Worm (Caenorhabditis elegans): ENCODE measurements around the gene mtq-2.

mtq-2 gene

DNA sequence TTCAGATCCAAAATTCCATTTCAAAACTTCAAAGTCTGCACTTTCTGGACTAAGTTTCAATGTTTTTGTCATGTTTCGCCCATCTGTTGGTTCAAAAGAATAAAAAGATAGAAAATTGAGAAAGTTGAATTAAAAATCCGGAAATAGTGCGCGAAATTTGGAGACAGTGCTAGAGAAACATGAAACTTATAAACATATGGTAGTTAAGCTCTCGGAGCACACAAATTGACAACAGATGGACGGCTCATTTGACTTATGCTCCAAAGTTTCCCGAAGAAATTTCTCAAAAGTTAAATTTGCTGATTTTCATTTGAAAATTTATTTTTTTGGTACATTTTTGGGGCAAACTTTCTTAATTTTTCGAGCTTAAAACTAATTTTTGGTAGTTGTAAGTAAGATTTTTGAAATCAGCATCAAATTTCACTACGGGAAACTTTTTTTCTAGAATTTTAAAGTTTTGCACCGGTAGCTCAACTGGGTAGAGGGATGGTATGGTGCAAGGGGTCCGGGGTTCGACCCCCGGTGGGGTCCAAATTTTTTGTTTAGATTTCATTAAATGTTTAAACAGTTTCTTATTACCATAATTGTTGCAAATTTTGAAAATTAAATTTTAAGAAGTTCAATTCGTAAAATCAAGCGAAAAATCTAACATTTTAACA is 16.9 kb upstream of the mtq-2 start:
- TF ChIP-seq ceh-82 (tag; optimal IDR thresholded peaks at IDR 0.05) (no peak), alr-1 (tag; optimal IDR thresholded peaks at IDR 0.05; ENCODE audit: borderline replicate concordance) (no peak), fkh-10 (GFP tag; optimal IDR thresholded peaks at IDR 0.05) (no peak), nhr-47 (tag; optimal IDR thresholded peaks at IDR 0.05) (no peak), swsn-7 (tag; optimal IDR thresholded peaks at IDR 0.05) (no peak), ztf-4 (tag; optimal IDR thresholded peaks at IDR 0.05) (no peak), dsc-1 (tag; optimal IDR thresholded peaks at IDR 0.05) (peak; percentile 94), fkh-4 (tag; optimal IDR thresholded peaks at IDR 0.05; ENCODE audit: borderline replicate concordance) (peak; percentile 78)

ce11 chrII:2204077-2204476 is 14.8 kb upstream of the mtq-2 start, which contains the start of gene Y59C2A.2:
Gene Y59C2A.2, minus strand, starts transcription at chrII:2204137.
- TF ChIP-seq elt-3 (tag; optimal IDR thresholded peaks at IDR 0.05), result no peak
- TF ChIP-seq jun-1 (tag; optimal IDR thresholded peaks at IDR 0.05), result peak; percentile 6
- TF ChIP-seq sup-37 (GFP tag; optimal IDR thresholded peaks at IDR 0.05), result no peak
- peak; percentile 58 for TF ChIP-seq C16A3.4 (tag; optimal IDR thresholded peaks at IDR 0.05)
- TF ChIP-seq nhr-76 (tag; optimal IDR thresholded peaks at IDR 0.05), result no peak
- TF ChIP-seq nhr-71 (tag; optimal IDR thresholded peaks at IDR 0.05), result no peak
- peak; percentile 61 for TF ChIP-seq nhr-85 (tag)
- peak; percentile 25 for TF ChIP-seq blmp-1 (tag; optimal IDR thresholded peaks at IDR 0.05)
- TF ChIP-seq mep-1 (tag; optimal IDR thresholded peaks at IDR 0.05), result peak; percentile 19
- no peak for TF ChIP-seq fos-1 (tag; optimal IDR thresholded peaks at IDR 0.05)
- no peak for TF ChIP-seq lir-3 (tag; optimal IDR thresholded peaks at IDR 0.05; ENCODE audit: poor library complexity)
- no peak for TF ChIP-seq hlh-17 (GFP tag; optimal IDR thresholded peaks at IDR 0.05; ENCODE audit: borderline replicate concordance)
- TF ChIP-seq vab-15 (tag; optimal IDR thresholded peaks at IDR 0.05), result peak; percentile 39
- no peak for TF ChIP-seq nhr-47 (tag; optimal IDR thresholded peaks at IDR 0.05)
- TF ChIP-seq fkh-10 (GFP tag; optimal IDR thresholded peaks at IDR 0.05), result no peak
- peak; percentile 53 for TF ChIP-seq rnt-1 (tag; optimal IDR thresholded peaks at IDR 0.05)
- no peak for TF ChIP-seq unc-30 (tag; optimal IDR thresholded peaks at IDR 0.05)
- no peak for TF ChIP-seq nhr-77 (tag; optimal IDR thresholded peaks at IDR 0.05)
- TF ChIP-seq mef-2 (tag; optimal IDR thresholded peaks at IDR 0.05), result no peak
- no peak for TF ChIP-seq ceh-8 (GFP tag; optimal IDR thresholded peaks at IDR 0.05)
- TF ChIP-seq zag-1 (tag; optimal IDR thresholded peaks at IDR 0.05), result no peak
- no peak for TF ChIP-seq alr-1 (tag; optimal IDR thresholded peaks at IDR 0.05; ENCODE audit: borderline replicate concordance)
- no peak for TF ChIP-seq ceh-63 (GFP tag; optimal IDR thresholded peaks at IDR 0.05)
- TF ChIP-seq unc-86 (tag; optimal IDR thresholded peaks at IDR 0.05), result peak; percentile 4
- TF ChIP-seq unc-62 (GFP tag; optimal IDR thresholded peaks at IDR 0.05), result no peak
- peak; percentile 42 for TF ChIP-seq skn-1 (tag; optimal IDR thresholded peaks at IDR 0.05)
- TF ChIP-seq hpl-2 (GFP tag; optimal IDR thresholded peaks at IDR 0.05), result no peak
- TF ChIP-seq nhr-20 (tag; optimal IDR thresholded peaks at IDR 0.05), result peak; percentile 15
- peak; percentile 16 for TF ChIP-seq pax-3 (tag; optimal IDR thresholded peaks at IDR 0.05)
- no peak for TF ChIP-seq efl-3 (GFP tag; optimal IDR thresholded peaks at IDR 0.05)
- TF ChIP-seq lin-13 (GFP tag; optimal IDR thresholded peaks at IDR 0.05), result peak; percentile 48
- TF ChIP-seq ces-1 (GFP tag; optimal IDR thresholded peaks at IDR 0.05), result no peak
- TF ChIP-seq hlh-4 (tag; optimal IDR thresholded peaks at IDR 0.05), result no peak
- TF ChIP-seq irx-1 (tag; optimal IDR thresholded peaks at IDR 0.05), result peak; percentile 29
- TF ChIP-seq C34B4.2 (tag; optimal IDR thresholded peaks at IDR 0.05), result no peak
- no peak for TF ChIP-seq fkh-4 (tag; optimal IDR thresholded peaks at IDR 0.05; ENCODE audit: borderline replicate concordance)
- no peak for TF ChIP-seq mab-9 (GFP tag; IDR thresholded peaks at IDR 0.05)
- no peak for TF ChIP-seq nhr-90 (tag; optimal IDR thresholded peaks at IDR 0.05; ENCODE audit: poor library complexity)
- no peak for TF ChIP-seq nhr-84 (tag; optimal IDR thresholded peaks at IDR 0.05)
- no peak for TF ChIP-seq ceh-90 (tag; optimal IDR thresholded peaks at IDR 0.05)
- TF ChIP-seq elt-2 (tag; optimal IDR thresholded peaks at IDR 0.05), result no peak
- no peak for TF ChIP-seq pag-3 (tag; optimal IDR thresholded peaks at IDR 0.05; ENCODE audit: borderline replicate concordance, insufficient read depth)
- TF ChIP-seq egl-27 (tag; optimal IDR thresholded peaks at IDR 0.05), result no peak
- TF ChIP-seq efl-1 (optimal IDR thresholded peaks at IDR 0.05), result peak; percentile 94 to 96
- peak; percentile 95 to 99 for TF ChIP-seq efl-1 (GFP tag; optimal IDR thresholded peaks at IDR 0.05 in 1 of 2)

All from whole organism, L1 larva.